Fruit fly (Drosophila melanogaster): Measurements from ENCODE around the gene DIP-alpha.

The DIP-alpha gene

dm6 chrX:3482119-3483014, 89.1 kb downstream of the DIP-alpha start, which contains the start of the genes CG10804 and CG10802:
CG10804 (minus strand) TSS chrX:3482322.
CG10802 (plus strand) TSS chrX:3482965.
- TF ChIP-seq CG33017 (tag; optimal IDR thresholded peaks at IDR 0.05) (peak; percentile 32), Hr96 (GFP tag; optimal IDR thresholded peaks at IDR 0.05) (no peak), CG11617 (GFP tag; optimal IDR thresholded peaks at IDR 0.05) (peak; percentile 57), CG14711 (tag; optimal IDR thresholded peaks at IDR 0.05) (peak; percentile 73), Crg-1 (GFP tag; optimal IDR thresholded peaks at IDR 0.05) (peak; percentile 75), Clk (GFP tag; optimal IDR thresholded peaks at IDR 0.05) (peak; percentile 19), pad (GFP tag; optimal IDR thresholded peaks at IDR 0.05) (peak; percentile 37), cnc (optimal IDR thresholded peaks at IDR 0.05) (no peak), CG5204 (GFP tag; optimal IDR thresholded peaks at IDR 0.05) (peak; percentile 80), bab1 (GFP tag; optimal IDR thresholded peaks at IDR 0.05) (peak; percentile 91), toe (GFP tag; optimal IDR thresholded peaks at IDR 0.05) (peak; percentile 76), CG7045 (GFP tag; optimal IDR thresholded peaks at IDR 0.05) (no peak), tj (GFP tag; optimal IDR thresholded peaks at IDR 0.05) (peak; percentile 89), CG12768 (GFP tag; optimal IDR thresholded peaks at IDR 0.05) (peak; percentile 39), cic (GFP tag; optimal IDR thresholded peaks at IDR 0.05) (no peak), ovo (GFP tag; optimal IDR thresholded peaks at IDR 0.05) (peak; percentile 85), kay (GFP tag; ENCODE audit: borderline replicate concordance) (no peak), CG1620 (GFP tag; optimal IDR thresholded peaks at IDR 0.05) (peak; percentile 91), Mnt (GFP tag; optimal IDR thresholded peaks at IDR 0.05) (peak; percentile 69), CG7101 (tag; optimal IDR thresholded peaks at IDR 0.05) (peak; percentile 73)

dm6 chrX:3481034-3481433, 90.4 kb downstream of the DIP-alpha start:
- peak; percentile 37 for TF ChIP-seq bab1 (GFP tag; optimal IDR thresholded peaks at IDR 0.05)
- peak; percentile 67 for TF ChIP-seq cic (GFP tag; optimal IDR thresholded peaks at IDR 0.05)
- peak; percentile 72 for TF ChIP-seq ovo (GFP tag; optimal IDR thresholded peaks at IDR 0.05)
- no peak for TF ChIP-seq CG7045 (GFP tag; optimal IDR thresholded peaks at IDR 0.05)
- TF ChIP-seq Hr96 (GFP tag; optimal IDR thresholded peaks at IDR 0.05), result peak; percentile 40
- TF ChIP-seq kay (GFP tag; ENCODE audit: borderline replicate concordance), result no peak
- peak; percentile 8 for TF ChIP-seq CG12768 (GFP tag; optimal IDR thresholded peaks at IDR 0.05)
- peak; percentile 16 for TF ChIP-seq Mnt (GFP tag; optimal IDR thresholded peaks at IDR 0.05)
- no peak for TF ChIP-seq CG5204 (GFP tag; optimal IDR thresholded peaks at IDR 0.05)
- TF ChIP-seq toe (GFP tag; optimal IDR thresholded peaks at IDR 0.05), result peak; percentile 19
- no peak for TF ChIP-seq Clk (GFP tag; optimal IDR thresholded peaks at IDR 0.05)
- peak; percentile 9 for TF ChIP-seq Crg-1 (GFP tag; optimal IDR thresholded peaks at IDR 0.05)
- peak; percentile 40 for TF ChIP-seq tj (GFP tag; optimal IDR thresholded peaks at IDR 0.05)
- peak; percentile 56 for TF ChIP-seq CG33017 (tag; optimal IDR thresholded peaks at IDR 0.05)
- TF ChIP-seq pad (GFP tag; optimal IDR thresholded peaks at IDR 0.05), result peak; percentile 76
- TF ChIP-seq cnc (optimal IDR thresholded peaks at IDR 0.05), result no peak
- peak; percentile 22 for TF ChIP-seq CG11617 (GFP tag; optimal IDR thresholded peaks at IDR 0.05)
- peak; percentile 37 for TF ChIP-seq CG7101 (tag; optimal IDR thresholded peaks at IDR 0.05)
- no peak for TF ChIP-seq CG1620 (GFP tag; optimal IDR thresholded peaks at IDR 0.05)
- peak; percentile 31 for TF ChIP-seq CG14711 (tag; optimal IDR thresholded peaks at IDR 0.05)

dm6 chrX:3476009-3476408, 95.4 kb downstream of the DIP-alpha start:
- TF ChIP-seq pad (GFP tag; optimal IDR thresholded peaks at IDR 0.05), result no peak
- TF ChIP-seq Hr96 (GFP tag; optimal IDR thresholded peaks at IDR 0.05), result no peak
- no peak for TF ChIP-seq Clk (GFP tag; optimal IDR thresholded peaks at IDR 0.05)
- TF ChIP-seq kay (GFP tag; ENCODE audit: borderline replicate concordance), result no peak
- no peak for TF ChIP-seq tj (GFP tag; optimal IDR thresholded peaks at IDR 0.05)

dm6 chrX:3474476-3475439, 96.7 kb downstream of the DIP-alpha start, which contains the start of gene CG12206:
CG12206 (minus strand) TSS chrX:3474524.
- TF ChIP-seq tj (GFP tag; optimal IDR thresholded peaks at IDR 0.05) (peak; percentile 90), Crg-1 (GFP tag; optimal IDR thresholded peaks at IDR 0.05) (no peak), toe (GFP tag; optimal IDR thresholded peaks at IDR 0.05) (no peak), cic (GFP tag; optimal IDR thresholded peaks at IDR 0.05) (no peak), CG7045 (GFP tag; optimal IDR thresholded peaks at IDR 0.05) (no peak), CG33017 (tag; optimal IDR thresholded peaks at IDR 0.05) (no peak), bab1 (GFP tag; optimal IDR thresholded peaks at IDR 0.05) (no peak), CG11617 (GFP tag; optimal IDR thresholded peaks at IDR 0.05) (peak; percentile 13), ovo (GFP tag; optimal IDR thresholded peaks at IDR 0.05) (no peak), CG7101 (tag; optimal IDR thresholded peaks at IDR 0.05) (no peak), Mnt (GFP tag; optimal IDR thresholded peaks at IDR 0.05) (no peak), Clk (GFP tag; optimal IDR thresholded peaks at IDR 0.05) (no peak), kay (GFP tag; ENCODE audit: borderline replicate concordance) (no peak), CG5204 (GFP tag; optimal IDR thresholded peaks at IDR 0.05) (no peak), CG1620 (GFP tag; optimal IDR thresholded peaks at IDR 0.05) (no peak), pad (GFP tag; optimal IDR thresholded peaks at IDR 0.05) (no peak), Hr96 (GFP tag; optimal IDR thresholded peaks at IDR 0.05) (no peak)

- TF ChIP-seq cic (GFP tag; optimal IDR thresholded peaks at IDR 0.05) (no peak), CG7101 (tag; optimal IDR thresholded peaks at IDR 0.05) (no peak), CG12768 (GFP tag; optimal IDR thresholded peaks at IDR 0.05) (no peak), ovo (GFP tag; optimal IDR thresholded peaks at IDR 0.05) (no peak), kay (GFP tag; ENCODE audit: borderline replicate concordance) (no peak), Clk (GFP tag; optimal IDR thresholded peaks at IDR 0.05) (no peak), bab1 (GFP tag; optimal IDR thresholded peaks at IDR 0.05) (peak; percentile 4), Mnt (GFP tag; optimal IDR thresholded peaks at IDR 0.05) (no peak), CG14711 (tag; optimal IDR thresholded peaks at IDR 0.05) (no peak), cnc (optimal IDR thresholded peaks at IDR 0.05) (no peak), Crg-1 (GFP tag; optimal IDR thresholded peaks at IDR 0.05) (no peak), CG7045 (GFP tag; optimal IDR thresholded peaks at IDR 0.05) (no peak), Hr96 (GFP tag; optimal IDR thresholded peaks at IDR 0.05) (no peak), tj (GFP tag; optimal IDR thresholded peaks at IDR 0.05) (peak; percentile 20), CG33017 (tag; optimal IDR thresholded peaks at IDR 0.05) (no peak), toe (GFP tag; optimal IDR thresholded peaks at IDR 0.05) (no peak), CG5204 (GFP tag; optimal IDR thresholded peaks at IDR 0.05) (no peak)
These were observed 97.8 kb downstream of the DIP-alpha start for dm6 chrX:3473636-3474035.

Data from whole organism, adult.